Worm (Caenorhabditis elegans) whole organism, mixed stage, embryonic: ENCODE results near the gene srw-12.
"Not testable (repeated sequence)": the region's sequence is repeated elsewhere in the genome, so short reads cannot be mapped to it uniquely, and the experiment has no call there.

Experiments
- ceh-83 ChIP-seq: fragments of 200-800 bp; sonication (Bioruptor generic); optimal IDR thresholded peaks from 2 replicates; lab custom pipeline; 2018; ENCODE audit warnings: mild to moderate bottlenecking, missing genetic modification characterization, missing compliant biosample characterization
- flh-1 ChIP-seq: fragments of 200-800 bp; sonication (Bioruptor generic); optimal IDR thresholded peaks from 2 replicates; lab custom pipeline; 2018; ENCODE audit warnings: mild to moderate bottlenecking, missing genetic modification characterization, moderate library complexity, missing compliant biosample characterization
- lsy-2 ChIP-seq: fragments of 150-350 bp; optimal IDR thresholded peaks from 2 replicates; lab custom pipeline; 2014; ENCODE audit warnings: missing biosample characterization, missing genetic modification characterization
- mab-5 ChIP-seq: fragments of 150-350 bp; optimal IDR thresholded peaks from 2 replicates; lab custom pipeline; 2014; ENCODE audit warnings: missing biosample characterization, missing genetic modification characterization
- nhr-12 ChIP-seq: fragments of 150-350 bp; optimal IDR thresholded peaks from 2 replicates; lab custom pipeline; 2014; ENCODE audit warnings: missing biosample characterization, missing genetic modification characterization
- nhr-2 ChIP-seq: fragments of 150-350 bp; optimal IDR thresholded peaks from 2 replicates; lab custom pipeline; 2014; ENCODE audit warnings: missing biosample characterization, missing genetic modification characterization
- nhr-237 ChIP-seq: fragments of 150-350 bp; optimal IDR thresholded peaks from 2 replicates; lab custom pipeline; 2014; ENCODE audit warnings: missing biosample characterization, missing genetic modification characterization
- nhr-76 ChIP-seq: sonication (generic microtip); optimal IDR thresholded peaks from 2 replicates; lab custom pipeline; 2017; ENCODE audit warnings: missing biosample characterization, missing genetic modification characterization
- sem-2 ChIP-seq: fragments of 200-800 bp; sonication (Bioruptor generic); optimal IDR thresholded peaks from 2 replicates; lab custom pipeline; 2018; ENCODE audit warnings: mild to moderate bottlenecking, missing genetic modification characterization, missing compliant biosample characterization
- snpc-4 ChIP-seq: fragments of 150-350 bp; optimal IDR thresholded peaks from 2 replicates; lab custom pipeline; 2014; ENCODE audit warnings: missing biosample characterization, missing genetic modification characterization

DNA sequence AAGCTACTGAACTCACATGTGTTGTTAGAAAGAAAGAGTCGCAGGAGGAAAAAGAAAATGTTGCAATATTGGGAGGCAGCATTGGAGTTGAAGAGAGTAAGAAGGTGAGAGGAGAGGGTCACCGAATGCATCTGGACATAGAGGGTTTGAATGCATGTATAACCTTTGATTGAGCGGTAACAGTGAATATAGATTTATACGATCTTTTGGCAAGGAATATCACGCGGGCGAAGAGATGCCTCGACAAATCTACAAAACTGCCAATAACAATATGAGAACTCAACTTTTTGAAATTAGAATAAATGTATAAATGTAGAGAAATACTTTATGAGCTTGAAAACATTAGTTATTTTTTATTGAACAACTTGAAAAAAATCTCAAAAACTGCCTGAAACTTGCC, 23.9 kb upstream of the srw-12 start, which contains the start of gene M01B2.10:
- TF ChIP-seq ceh-83 (GFP tag; lab: Kevin White, UChicago); nhr-237 (tag; lab: Kevin White, UChicago); sem-2; nhr-2 (tag; lab: Kevin White, UChicago); snpc-4 (tag; lab: Kevin White, UChicago); mab-5 (tag; lab: Kevin White, UChicago); nhr-76 (tag; lab: Kevin White, UChicago); lsy-2 (tag; lab: Kevin White, UChicago); flh-1 (GFP tag; lab: Kevin White, UChicago); nhr-12 (tag; lab: Kevin White, UChicago): not testable (repeated sequence)
